Fruit fly (Drosophila melanogaster) whole organism, embryonic: ENCODE results near the gene Grasp65.
A peak's percentile ranks its signal among the peaks of the same experiment; 100 is the strongest.

Experiments used
- Bteb2 ChIP-seq: fragments of 200-800 bp; sonication (Bioruptor generic); optimal IDR thresholded peaks from 2 replicates; lab custom pipeline; 2016; ENCODE audit warnings: missing biosample characterization, missing genetic modification characterization
- CG10209 ChIP-seq: fragments of 200-800 bp; sonication (Bioruptor generic); optimal IDR thresholded peaks from 3 replicates; lab custom pipeline; 2017; ENCODE audit warnings: missing biosample characterization, mild to moderate bottlenecking, missing genetic modification characterization, missing genetic modification reagents
- CG12659 ChIP-seq: fragments of 200-800 bp; sonication (Bioruptor generic); optimal IDR thresholded peaks from 3 replicates; lab custom pipeline; 2017; ENCODE audit warnings: mild to moderate bottlenecking, missing biosample characterization, missing genetic modification reagents, missing genetic modification characterization
- CG1603 ChIP-seq: fragments of 200-800 bp; sonication (Bioruptor generic); optimal IDR thresholded peaks from 2 replicates; lab custom pipeline; 2019; ENCODE audit warnings: missing biosample characterization, mild to moderate bottlenecking, missing genetic modification characterization, moderate library complexity
- CG2129 ChIP-seq: fragments of 200-800 bp; sonication (Bioruptor generic); IDR thresholded peaks from 2 replicates; pipeline ENCODE4 v1.3.6; 2022; ENCODE audit warnings: missing biosample characterization, missing genetic modification characterization; ENCODE audit not compliant: partially characterized antibody
- CG2199 ChIP-seq: fragments of 200-800 bp; sonication (Bioruptor generic); IDR thresholded peaks from 3 replicates; pipeline ENCODE4 v1.3.6; 2022; ENCODE audit warnings: missing biosample characterization, missing genetic modification characterization
- CG2712 ChIP-seq: fragments of 200-800 bp; optimal IDR thresholded peaks from 3 replicates; lab custom pipeline; 2019; ENCODE audit warnings: missing biosample characterization, mild to moderate bottlenecking, missing genetic modification characterization, moderate library complexity
- CG33213 ChIP-seq: fragments of 200-800 bp; sonication (Bioruptor generic); optimal IDR thresholded peaks from 3 replicates; lab custom pipeline; 2016; ENCODE audit warnings: missing biosample characterization, missing genetic modification characterization
- CG34224 ChIP-seq: fragments of 200-800 bp; sonication (Bioruptor generic); IDR thresholded peaks from 3 replicates; pipeline ENCODE4 v1.3.6; 2022; ENCODE audit warnings: missing biosample characterization, missing genetic modification characterization; ENCODE audit not compliant: partially characterized antibody
- CG3726 ChIP-seq: fragments of 200-800 bp; sonication (Bioruptor generic); IDR thresholded peaks from 3 replicates; pipeline ENCODE4, ENCODE4 v1.3.6; 2022; ENCODE audit warnings: missing biosample characterization, missing genetic modification characterization
- CG4404 ChIP-seq: fragments of 200-800 bp; sonication (Bioruptor generic); IDR thresholded peaks from 2 replicates; pipeline ENCODE4 v1.3.6; 2022; ENCODE audit warnings: missing biosample characterization, missing genetic modification characterization
- CG4707 ChIP-seq: fragments of 200-800 bp; sonication (Bioruptor generic); optimal IDR thresholded peaks from 2 replicates; lab custom pipeline; 2018; ENCODE audit warnings: missing biosample characterization, mild to moderate bottlenecking, missing genetic modification characterization, moderate library complexity
- CG4820 ChIP-seq: fragments of 200-800 bp; sonication (Bioruptor generic); optimal IDR thresholded peaks from 3 replicates; lab custom pipeline; 2016; ENCODE audit warnings: missing biosample characterization, missing genetic modification characterization
- CG6272 ChIP-seq: fragments of 200-800 bp; sonication (Bioruptor generic); IDR thresholded peaks from 2 replicates; pipeline ENCODE4 v1.3.6; 2022; ENCODE audit warnings: missing biosample characterization, missing genetic modification characterization
- CG7928 ChIP-seq: fragments of 200-800 bp; sonication (Bioruptor generic); optimal IDR thresholded peaks from 2 replicates; lab custom pipeline; 2017; ENCODE audit warnings: missing biosample characterization, mild to moderate bottlenecking, missing genetic modification characterization
- CG8089 ChIP-seq: fragments of 200-800 bp; sonication (Bioruptor generic); optimal IDR thresholded peaks from 3 replicates; lab custom pipeline; 2016; ENCODE audit warnings: missing biosample characterization, missing genetic modification characterization
- CG8290 ChIP-seq, 3 experiments: fragments of 200-800 bp; sonication (Bioruptor generic); optimal IDR thresholded peaks; 2 replicates each; lab custom pipeline; 2016 to 2019; ENCODE audit warnings: missing biosample characterization in 3 of 3, missing genetic modification characterization in 3 of 3, mild to moderate bottlenecking in 2 of 3, moderate library complexity in 1 of 3
- Chrac-16 ChIP-seq: fragments of 200-800 bp; sonication (Bioruptor generic); optimal IDR thresholded peaks from 3 replicates; lab custom pipeline; 2016; ENCODE audit warnings: missing biosample characterization, missing genetic modification characterization
- Doc2 ChIP-seq: fragments of 200-800 bp; sonication (Bioruptor generic); IDR thresholded peaks from 2 replicates; pipeline ENCODE4 v1.3.6; 2022; ENCODE audit warnings: missing biosample characterization, missing genetic modification characterization
- Gsc ChIP-seq: fragments of 200-800 bp; sonication (Bioruptor generic); IDR thresholded peaks from 2 replicates; pipeline ENCODE4 v1.3.6; 2022; ENCODE audit warnings: missing biosample characterization, missing genetic modification characterization
- Meics ChIP-seq: fragments of 200-800 bp; sonication (Bioruptor generic); optimal IDR thresholded peaks from 2 replicates; lab custom pipeline; 2017; ENCODE audit warnings: missing biosample characterization, mild to moderate bottlenecking, missing genetic modification characterization
- Optix ChIP-seq: fragments of 200-800 bp; sonication (Bioruptor generic); IDR thresholded peaks from 3 replicates; pipeline ENCODE4 v1.3.6; 2022; ENCODE audit warnings: missing biosample characterization, missing genetic modification characterization
- Side ChIP-seq: fragments of 200-800 bp; sonication (Bioruptor generic); optimal IDR thresholded peaks from 2 replicates; lab custom pipeline; 2016; ENCODE audit warnings: missing biosample characterization, missing genetic modification characterization
- Trl ChIP-seq, 3 experiments: fragments of >200 bp in 2 of 3; fragments of 200-800 bp in 1 of 3; sonication (Bioruptor generic) in 1 of 3; optimal IDR thresholded peaks; 2 replicates in 1 of 3; 3 replicates in 2 of 3; lab custom pipeline; 2016 to 2017; ENCODE audit warnings: missing biosample characterization in 1 of 3, missing genetic modification characterization in 1 of 3
- ara ChIP-seq: fragments of 200-800 bp; sonication (Bioruptor generic); IDR thresholded peaks from 2 replicates; pipeline ENCODE4 v1.3.6; 2022; ENCODE audit warnings: missing biosample characterization, missing genetic modification characterization
- bbx ChIP-seq: fragments of 200-800 bp; sonication (Bioruptor generic); IDR thresholded peaks from 2 replicates; pipeline ENCODE4 v1.3.6; 2022; ENCODE audit warnings: missing biosample characterization, missing genetic modification characterization; ENCODE audit not compliant: partially characterized antibody
- bsh ChIP-seq, 2 experiments: fragments of 200-800 bp; sonication (Bioruptor generic); optimal IDR thresholded peaks; 2 replicates each; lab custom pipeline; 2017 to 2018; ENCODE audit warnings: mild to moderate bottlenecking in 2 of 2, missing biosample characterization in 2 of 2, missing genetic modification characterization in 2 of 2, moderate library complexity in 1 of 2
- cg ChIP-seq: fragments of 200-800 bp; sonication (Bioruptor generic); optimal IDR thresholded peaks from 3 replicates; lab custom pipeline; 2019; ENCODE audit warnings: missing biosample characterization, mild to moderate bottlenecking, missing genetic modification characterization, moderate library complexity
- chinmo ChIP-seq: fragments of 200-800 bp; sonication (Bioruptor generic); IDR thresholded peaks from 4 replicates; pipeline ENCODE4 v1.3.6; 2022; ENCODE audit warnings: missing biosample characterization, missing genetic modification characterization; ENCODE audit not compliant: partially characterized antibody
- crc ChIP-seq: fragments of 200-800 bp; sonication (Bioruptor generic); optimal IDR thresholded peaks from 2 replicates; lab custom pipeline; 2016; ENCODE audit warnings: missing biosample characterization, missing genetic modification characterization
- cwo ChIP-seq: fragments of 200-800 bp; sonication (Bioruptor generic); optimal IDR thresholded peaks from 3 replicates; lab custom pipeline; 2017; ENCODE audit warnings: missing biosample characterization, missing genetic modification characterization, mild to moderate bottlenecking, moderate library complexity, missing genetic modification reagents
- eve ChIP-seq, 2 experiments: fragments of >200 bp; optimal IDR thresholded peaks; 2 replicates each; lab custom pipeline; 2017; ENCODE audit warnings: missing biosample characterization in 2 of 2, missing genetic modification characterization in 2 of 2
- gro ChIP-seq: fragments of 200-800 bp; sonication (Bioruptor generic); optimal IDR thresholded peaks from 2 replicates; lab custom pipeline; 2016; ENCODE audit warnings: missing biosample characterization, missing genetic modification characterization
- ham ChIP-seq: fragments of 200-800 bp; sonication (Bioruptor generic); IDR thresholded peaks from 2 replicates; pipeline ENCODE4 v1.3.6; 2022; ENCODE audit warnings: missing biosample characterization, missing genetic modification characterization
- hbn ChIP-seq: fragments of 200-800 bp; sonication (Bioruptor generic); IDR thresholded peaks from 2 replicates; pipeline ENCODE4 v1.3.6; 2022; ENCODE audit warnings: missing biosample characterization, missing genetic modification characterization; ENCODE audit not compliant: partially characterized antibody
- lov ChIP-seq, 2 experiments: fragments of 200-800 bp in 1 of 2; fragments of >200 bp in 1 of 2; sonication (Bioruptor generic) in 1 of 2; IDR thresholded peaks in 1 of 2; optimal IDR thresholded peaks in 1 of 2; 2 replicates in 1 of 2; 3 replicates in 1 of 2; pipeline versions ENCODE4 v1.3.6 to Lab custom; 2017 to 2022; ENCODE audit warnings: missing biosample characterization in 1 of 2, missing genetic modification characterization in 1 of 2
- pho ChIP-seq: fragments of 200-800 bp; sonication (Bioruptor generic); optimal IDR thresholded peaks from 2 replicates; lab custom pipeline; 2016; ENCODE audit warnings: missing biosample characterization, missing genetic modification characterization
- scrt ChIP-seq: fragments of 200-800 bp; sonication (Bioruptor generic); optimal IDR thresholded peaks from 2 replicates; lab custom pipeline; 2018; ENCODE audit warnings: missing biosample characterization, mild to moderate bottlenecking, missing genetic modification characterization, moderate library complexity
- sd ChIP-seq: fragments of 200-800 bp; sonication (Bioruptor generic); optimal IDR thresholded peaks from 3 replicates; lab custom pipeline; 2018; ENCODE audit warnings: missing biosample characterization, mild to moderate bottlenecking, missing genetic modification characterization, moderate library complexity
- slou ChIP-seq: fragments of 200-800 bp; sonication (Bioruptor generic); optimal IDR thresholded peaks from 3 replicates; lab custom pipeline; 2016; ENCODE audit warnings: missing biosample characterization, missing genetic modification characterization
- tin ChIP-seq: fragments of 200-800 bp; sonication (Bioruptor generic); optimal IDR thresholded peaks from 3 replicates; lab custom pipeline; 2016; ENCODE audit warnings: missing biosample characterization, missing genetic modification characterization
- vvl ChIP-seq: fragments of 200-800 bp; sonication (Bioruptor generic); IDR thresholded peaks from 2 replicates; pipeline ENCODE4 v1.3.6; 2022; ENCODE audit warnings: missing biosample characterization, missing genetic modification characterization
- zfh1 ChIP-seq: fragments of 200-800 bp; sonication (Bioruptor generic); IDR thresholded peaks from 3 replicates; pipeline ENCODE4 v1.3.6; 2022; ENCODE audit warnings: missing biosample characterization, missing genetic modification characterization

Gene Grasp65

DNA sequence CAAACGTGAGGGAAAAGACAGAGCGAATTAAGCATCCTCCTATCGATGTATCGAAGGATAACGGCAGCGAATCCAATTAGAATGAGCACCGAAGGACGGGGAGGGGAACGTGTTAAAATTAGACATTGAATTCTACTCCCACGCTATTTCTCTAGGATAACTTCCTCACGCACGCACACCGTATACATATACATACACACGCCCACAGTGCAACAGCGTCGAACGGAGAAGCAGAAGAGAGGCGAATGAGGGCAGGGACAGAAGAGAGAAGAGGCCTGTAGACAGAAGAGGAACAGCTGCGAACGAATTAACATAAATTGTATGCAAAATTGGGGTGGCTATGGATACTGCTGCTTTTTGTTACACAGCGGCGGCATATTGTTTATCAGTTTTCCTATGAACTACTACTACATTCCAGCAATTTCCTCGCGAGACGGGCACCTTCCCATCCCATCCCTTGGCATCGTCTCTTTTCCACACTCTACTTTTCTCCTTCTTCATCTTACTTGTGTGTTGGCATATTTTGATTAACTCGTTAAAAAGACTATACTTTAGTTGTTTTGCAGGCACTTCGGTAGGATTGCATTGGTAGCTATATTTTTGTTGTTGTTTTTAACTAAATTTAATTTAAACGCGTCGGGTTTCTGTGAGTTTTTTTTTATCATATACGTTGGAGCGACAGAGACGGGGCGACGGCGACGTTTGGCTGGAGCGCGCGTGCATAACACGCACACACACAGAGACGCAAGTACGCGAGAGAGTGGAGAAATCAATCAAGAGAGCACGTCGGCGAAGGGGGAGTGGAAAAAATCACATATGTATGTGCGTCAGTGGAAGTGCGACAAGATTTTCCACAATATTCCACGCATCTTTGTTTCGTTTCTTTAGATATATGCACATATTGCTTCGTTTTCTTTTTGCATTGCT lies 16.3 kb upstream of the Grasp65 start (continued):
- TF ChIP-seq scrt (GFP tag; lab: Kevin White, UChicago) (peak; percentile 82), CG33213 (GFP tag; lab: Kevin White, UChicago) (no peak), Meics (GFP tag; lab: Kevin White, UChicago) (no peak), CG10209 (GFP tag; lab: Kevin White, UChicago) (no peak), Doc2 (GFP tag; lab: Robert Waterston, UW) (no peak), ham (GFP tag; lab: Robert Waterston, UW) (no peak), CG2199 (GFP tag; lab: Robert Waterston, UW) (peak; percentile 20; the same call in 1 of the 3 replicates), tin (GFP tag; lab: Kevin White, UChicago) (no peak), CG1603 (tag; lab: Kevin White, UChicago) (no peak), CG7928 (GFP tag; lab: Kevin White, UChicago) (no peak), chinmo (GFP tag; lab: Robert Waterston, UW) (peak; percentile 71; the same call in 3 of the 4 replicates), CG8089 (GFP tag; lab: Kevin White, UChicago) (no peak), CG34224 (GFP tag; lab: Robert Waterston, UW) (no peak), CG12659 (GFP tag; lab: Kevin White, UChicago) (no peak), cwo (peak; percentile 16), bbx (GFP tag; lab: Robert Waterston, UW) (0 out of 2 replicates have a peak, but pooled peaks have one; percentile 34), Chrac-16 (GFP tag; lab: Kevin White, UChicago) (no peak), slou (GFP tag; lab: Kevin White, UChicago) (no peak), CG3726 (GFP tag; lab: Robert Waterston, UW) (no peak), CG4707 (GFP tag; lab: Kevin White, UChicago) (no peak), cg (GFP tag; lab: Kevin White, UChicago) (peak; percentile 87), lov (optimal IDR thresholded peaks at IDR 0.05; lab: Kevin White, UChicago) (no peak), lov (GFP tag; IDR thresholded peaks at IDR 0.05; lab: Robert Waterston, UW) (peak; percentile 50; the same call in 1 of the 3 replicates), Side (GFP tag; lab: Kevin White, UChicago) (no peak), CG4820 (GFP tag; lab: Kevin White, UChicago) (no peak), CG2129 (no peak), eve (GFP tag; optimal IDR thresholded peaks at IDR 0.05; lab: Kevin White, UChicago) (no peak), ara (GFP tag; lab: Robert Waterston, UW) (no peak), sd (tag; lab: Kevin White, UChicago) (peak; percentile 91), zfh1 (no peak), Optix (GFP tag; lab: Robert Waterston, UW) (no peak), CG8290 (GFP tag; optimal IDR thresholded peaks at IDR 0.05; lab: Kevin White, UChicago) (no peak), CG8290 (tag; optimal IDR thresholded peaks at IDR 0.05; lab: Kevin White, UChicago) (peak in 1 of 2 experiments; percentile 4), CG2712 (tag; lab: Kevin White, UChicago) (no peak), hbn (GFP tag; lab: Robert Waterston, UW) (no peak), crc (GFP tag; lab: Kevin White, UChicago) (no peak), vvl (GFP tag; lab: Robert Waterston, UW) (peak; percentile 76), Bteb2 (GFP tag; lab: Kevin White, UChicago) (no peak), CG4404 (GFP tag; lab: Robert Waterston, UW) (no peak), gro (GFP tag; lab: Kevin White, UChicago) (peak; percentile 11), bsh (GFP tag; optimal IDR thresholded peaks at IDR 0.05; lab: Kevin White, UChicago) (no peak), pho (GFP tag; lab: Kevin White, UChicago) (no peak), Gsc (GFP tag; lab: Robert Waterston, UW) (no peak), Trl (optimal IDR thresholded peaks at IDR 0.05; lab: Kevin White, UChicago) (peak; percentile 78 to 79), Trl (GFP tag; optimal IDR thresholded peaks at IDR 0.05; lab: Kevin White, UChicago) (peak; percentile 15), CG6272 (no peak)
